Fruit fly (Drosophila melanogaster): Measurements from ENCODE around the gene Vps45.

Gene Vps45

dm6 chr3R:9598099-9598498 lies 34.4 kb downstream of the Vps45 start (continued):
- peak; percentile 56 to 76 for TF ChIP-seq chif (GFP tag; optimal IDR thresholded peaks at IDR 0.05)
- TF ChIP-seq Max (GFP tag; optimal IDR thresholded peaks at IDR 0.05) = no peak
- peak; percentile 68 for TF ChIP-seq CG17829 (tag; optimal IDR thresholded peaks at IDR 0.05)
- TF ChIP-seq CG12391 (tag; optimal IDR thresholded peaks at IDR 0.05) = peak; percentile 52
- peak; percentile 71 for TF ChIP-seq CG14710 (tag; optimal IDR thresholded peaks at IDR 0.05)
- TF ChIP-seq Dp (GFP tag; optimal IDR thresholded peaks at IDR 0.05) = no peak
- TF ChIP-seq CG12219 (GFP tag; optimal IDR thresholded peaks at IDR 0.05) = peak; percentile 59
- TF ChIP-seq CG6854 (GFP tag; optimal IDR thresholded peaks at IDR 0.05) = no peak
- TF ChIP-seq trem (tag; optimal IDR thresholded peaks at IDR 0.05) = peak; percentile 35
- no peak for TF ChIP-seq p53 (GFP tag; optimal IDR thresholded peaks at IDR 0.05)
- no peak for TF ChIP-seq BtbVII (GFP tag; optimal IDR thresholded peaks at IDR 0.05)
- TF ChIP-seq CG2129 (GFP tag; IDR thresholded peaks at IDR 0.05; ENCODE audit: partially characterized antibody) = no peak
- TF ChIP-seq CG7271 (tag; optimal IDR thresholded peaks at IDR 0.05) = no peak
- TF ChIP-seq CG12155 (GFP tag; optimal IDR thresholded peaks at IDR 0.05) = no peak
- TF ChIP-seq CG13775 (GFP tag; optimal IDR thresholded peaks at IDR 0.05) = peak; percentile 8
- peak; percentile 58; the same call in 2 of the 3 replicates for TF ChIP-seq row (GFP tag; IDR thresholded peaks at IDR 0.05)
- peak; percentile 73 for TF ChIP-seq CG17359 (tag; optimal IDR thresholded peaks at IDR 0.05)
- no peak for TF ChIP-seq Dip2 (GFP tag; IDR thresholded peaks at IDR 0.05)
- TF ChIP-seq Deaf1 (tag; optimal IDR thresholded peaks at IDR 0.05) = no peak
- no peak for TF ChIP-seq hth (optimal IDR thresholded peaks at IDR 0.05)
- TF ChIP-seq lilli (GFP tag; optimal IDR thresholded peaks at IDR 0.05) = peak; percentile 47
- peak; percentile 58 for TF ChIP-seq fd64A (GFP tag; optimal IDR thresholded peaks at IDR 0.05)
- TF ChIP-seq Rx (GFP tag; IDR thresholded peaks at IDR 0.05) = no peak
- TF ChIP-seq CG13624 (GFP tag; optimal IDR thresholded peaks at IDR 0.05) = no peak
- no peak for TF ChIP-seq br (optimal IDR thresholded peaks at IDR 0.05)
- no peak for TF ChIP-seq CG5953 (GFP tag; IDR thresholded peaks at IDR 0.05)
- TF ChIP-seq Xbp1 (GFP tag; optimal IDR thresholded peaks at IDR 0.05) = peak; percentile 64
- no peak for TF ChIP-seq odd (GFP tag; optimal IDR thresholded peaks at IDR 0.05)
- TF ChIP-seq chn (GFP tag; optimal IDR thresholded peaks at IDR 0.05) = peak; percentile 39
- TF ChIP-seq Hmx (GFP tag; optimal IDR thresholded peaks at IDR 0.05) = no peak
- no peak for TF ChIP-seq HmgZ (tag; optimal IDR thresholded peaks at IDR 0.05)
- no peak for TF ChIP-seq org-1 (GFP tag; optimal IDR thresholded peaks at IDR 0.05)
- no peak for TF ChIP-seq Doc3 (GFP tag; IDR thresholded peaks at IDR 0.05; ENCODE audit: partially characterized antibody)
- peak; percentile 29 for TF ChIP-seq tio (GFP tag; optimal IDR thresholded peaks at IDR 0.05)
- TF ChIP-seq CG7987 (GFP tag; optimal IDR thresholded peaks at IDR 0.05) = no peak
- no peak for TF ChIP-seq Lpt (GFP tag; optimal IDR thresholded peaks at IDR 0.05)
- no peak for TF ChIP-seq fd3F (GFP tag; optimal IDR thresholded peaks at IDR 0.05)
- TF ChIP-seq CG32767 (GFP tag; IDR thresholded peaks at IDR 0.05) = no peak
- no peak for TF ChIP-seq Poxn (GFP tag; IDR thresholded peaks at IDR 0.05)
- no peak for TF ChIP-seq da (GFP tag; optimal IDR thresholded peaks at IDR 0.05)
- TF ChIP-seq CG12299 (tag; optimal IDR thresholded peaks at IDR 0.05) = no peak
- no peak for TF ChIP-seq CG7357 (GFP tag; IDR thresholded peaks at IDR 0.05)
- TF ChIP-seq Taf1 (GFP tag; IDR thresholded peaks at IDR 0.05) = no peak
- TF ChIP-seq shn (GFP tag; optimal IDR thresholded peaks at IDR 0.05) = no peak
- no peak for TF ChIP-seq Nf-YC (tag; optimal IDR thresholded peaks at IDR 0.05)
- no peak for TF ChIP-seq CG16779 (GFP tag; IDR thresholded peaks at IDR 0.05)
- peak; percentile 36 for TF ChIP-seq slp2 (GFP tag; optimal IDR thresholded peaks at IDR 0.05)
- no peak for TF ChIP-seq mld (GFP tag; IDR thresholded peaks at IDR 0.05; ENCODE audit: partially characterized antibody)
- no peak for TF ChIP-seq corto (GFP tag; optimal IDR thresholded peaks at IDR 0.05)
- TF ChIP-seq CG4617 (GFP tag; optimal IDR thresholded peaks at IDR 0.05; ENCODE audit: borderline replicate concordance) = no peak
- no peak for TF ChIP-seq cas (GFP tag; IDR thresholded peaks at IDR 0.05)
- TF ChIP-seq btn (GFP tag; optimal IDR thresholded peaks at IDR 0.05) = no peak
- no peak for TF ChIP-seq CG31388 (GFP tag; optimal IDR thresholded peaks at IDR 0.05)

Measured in whole organism, embryonic.